Worm (Caenorhabditis elegans): ENCODE data around the gene lips-1.

The lips-1 gene

ce11 chrX:12480447-12480998, 12.0 kb upstream of the lips-1 start, which contains the start of gene atf-6 (continued):
- TF ChIP-seq zfh-2 (GFP tag; conservative IDR thresholded peaks at IDR 0.05) (peak; percentile 99), nhr-179 (tag; optimal IDR thresholded peaks at IDR 0.05) (no peak), dox-1 (GFP tag; IDR thresholded peaks at IDR 0.05) (peak; percentile 92), F22D6.2 (tag; optimal IDR thresholded peaks at IDR 0.05) (peak; percentile 2), ceh-40 (GFP tag; IDR thresholded peaks at IDR 0.05) (no peak), rcor-1 (GFP tag; IDR thresholded peaks at IDR 0.05) (peak; percentile 41; the same call in 1 of the 2 replicates), K11D2.4 (GFP tag; IDR thresholded peaks at IDR 0.05) (peak; percentile 71), hmg-1.2 (GFP tag; IDR thresholded peaks at IDR 0.05) (peak; percentile 56; the same call in 1 of the 2 replicates), ceh-27 (GFP tag; optimal IDR thresholded peaks at IDR 0.05) (peak; percentile 88), egl-44 (GFP tag; IDR thresholded peaks at IDR 0.05) (peak; percentile 71; the same call in 1 of the 2 replicates), C06A6.2 (GFP tag; conservative IDR thresholded peaks at IDR 0.05) (peak; percentile 57; the same call in 1 of the 2 replicates), mcd-1 (GFP tag; IDR thresholded peaks at IDR 0.05) (peak; percentile 97), madf-8 (GFP tag; conservative IDR thresholded peaks at IDR 0.05) (no peak), lin-26 (GFP tag; IDR thresholded peaks at IDR 0.05) (no peak), ztf-18 (tag; optimal IDR thresholded peaks at IDR 0.05) (peak; percentile 64), Y67H2A.10 (GFP tag; conservative IDR thresholded peaks at IDR 0.05) (no peak), let-607 (tag; optimal IDR thresholded peaks at IDR 0.05) (peak; percentile 41 to 51), ceh-79 (tag; optimal IDR thresholded peaks at IDR 0.05) (no peak), ztf-26 (tag; optimal IDR thresholded peaks at IDR 0.05) (peak; percentile 53), B0336.3 (GFP tag; IDR thresholded peaks at IDR 0.05) (peak; percentile 59; the same call in 1 of the 2 replicates), madf-10 (tag; optimal IDR thresholded peaks at IDR 0.05) (peak; percentile 55), F23B12.7 (tag; optimal IDR thresholded peaks at IDR 0.05; ENCODE audit: insufficient read depth) (peak; percentile 37), chd-7 (tag; optimal IDR thresholded peaks at IDR 0.05) (peak; percentile 65), nhr-80 (tag; optimal IDR thresholded peaks at IDR 0.05) (peak; percentile 97), atf-7 (tag; optimal IDR thresholded peaks at IDR 0.05) (peak; percentile 45), nhr-27 (tag; optimal IDR thresholded peaks at IDR 0.05) (peak; percentile 3), bed-2 (GFP tag; IDR thresholded peaks at IDR 0.05) (0 out of 2 replicates have a peak, but pooled peaks have one; percentile 40)

DNA sequence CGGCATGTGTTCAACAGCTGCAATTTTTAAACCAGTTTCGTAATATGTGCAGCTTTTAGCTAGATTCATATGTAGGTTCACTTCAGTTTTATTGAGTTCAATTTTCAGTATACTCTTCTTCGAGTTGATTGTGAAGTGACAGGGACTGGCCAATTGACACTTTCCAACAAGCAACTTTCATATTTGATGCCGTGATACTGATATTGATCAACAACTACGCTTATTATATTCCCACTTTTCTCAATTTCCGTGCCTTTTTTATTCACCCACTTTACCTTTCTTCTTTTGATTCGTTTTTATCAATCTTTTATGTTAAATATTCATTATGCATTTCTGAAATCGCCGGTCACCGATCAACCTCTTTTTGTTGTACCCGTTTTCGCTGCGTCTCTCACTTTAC, 8.5 kb upstream of the lips-1 start:
- TF ChIP-seq ztf-26 (tag; optimal IDR thresholded peaks at IDR 0.05) (no peak), F49E8.2 (tag; optimal IDR thresholded peaks at IDR 0.05; ENCODE audit: insufficient read depth) (no peak), let-607 (tag; optimal IDR thresholded peaks at IDR 0.05) (peak; percentile 64 to 78), nhr-80 (tag; optimal IDR thresholded peaks at IDR 0.05) (peak; percentile 57), fkh-3 (tag; optimal IDR thresholded peaks at IDR 0.05) (no peak), dpff-1 (tag; optimal IDR thresholded peaks at IDR 0.05) (no peak)

DNA sequence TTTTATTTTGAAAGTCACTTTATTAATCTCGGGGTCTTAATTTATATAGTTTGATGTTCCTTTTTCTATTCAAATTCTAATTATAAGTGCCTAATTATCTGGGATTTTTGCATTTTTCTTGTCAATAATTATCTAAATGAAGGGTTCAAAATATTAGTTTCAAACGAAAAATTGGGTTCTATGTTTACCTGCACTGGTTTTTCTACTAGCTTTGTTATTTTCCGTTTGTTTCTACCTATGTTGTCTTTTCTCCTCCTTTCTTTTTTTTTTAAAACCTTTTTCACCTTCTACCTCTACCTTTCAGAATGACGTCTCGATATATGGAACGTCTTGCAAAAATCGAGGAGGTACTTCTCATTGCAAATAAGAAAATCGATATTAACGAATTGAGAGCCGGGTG, 7.8 kb upstream of the lips-1 start, which contains the start of gene tbc-13:
Gene tbc-13 (plus strand): TSS at position 301 of the 400 bp plus-strand sequence.
- no peak for TF ChIP-seq F52B5.7 (tag; optimal IDR thresholded peaks at IDR 0.05)
- TF ChIP-seq egl-18 (GFP tag; IDR thresholded peaks at IDR 0.05): no peak
- TF ChIP-seq madf-10 (tag; optimal IDR thresholded peaks at IDR 0.05): no peak
- no peak for TF ChIP-seq ceh-100 (GFP tag; IDR thresholded peaks at IDR 0.05)
- TF ChIP-seq nfya-2 (GFP tag; IDR thresholded peaks at IDR 0.05): no peak
- TF ChIP-seq F22D6.2 (tag; optimal IDR thresholded peaks at IDR 0.05): no peak
- TF ChIP-seq Y79H2A.3 (GFP tag; conservative IDR thresholded peaks at IDR 0.05): no peak
- TF ChIP-seq gei-17 (GFP tag; optimal IDR thresholded peaks at IDR 0.05): no peak
- no peak for TF ChIP-seq attf-5 (GFP tag; optimal IDR thresholded peaks at IDR 0.05)
- TF ChIP-seq dpl-1 (GFP tag; optimal IDR thresholded peaks at IDR 0.05): no peak
- no peak for TF ChIP-seq rec-8 (tag; optimal IDR thresholded peaks at IDR 0.05)
- no peak for TF ChIP-seq pha-4 (tag; optimal IDR thresholded peaks at IDR 0.05)
- no peak for TF ChIP-seq him-1 (tag; optimal IDR thresholded peaks at IDR 0.05)

All from whole organism, young adult.